Fruit fly (Drosophila melanogaster) Kc167 (cell line): ENCODE data around the gene CG15695.

Source experiments
- Myc ChIP-seq: fragments of >200 bp; optimal IDR thresholded peaks from 2 replicates; lab custom pipeline; 2017; ENCODE audit warnings: missing external identifiers
- Sin3A ChIP-seq: fragments of >200 bp; optimal IDR thresholded peaks from 2 replicates; lab custom pipeline; 2018; ENCODE audit warnings: missing external identifiers
- h ChIP-seq: fragments of >200 bp; optimal IDR thresholded peaks from 3 replicates; lab custom pipeline; 2018; ENCODE audit warnings: missing external identifiers
- insv ChIP-seq: fragments of >200 bp; optimal IDR thresholded peaks from 3 replicates; lab custom pipeline; 2018; ENCODE audit warnings: missing external identifiers
- psq ChIP-seq: fragments of >200 bp; optimal IDR thresholded peaks from 2 replicates; lab custom pipeline; 2017; ENCODE audit warnings: missing external identifiers
- ttk ChIP-seq: sonication (Bioruptor generic); optimal IDR thresholded peaks from 2 replicates; lab custom pipeline; 2017; ENCODE audit warnings: missing external identifiers

- no peak for TF ChIP-seq ttk (lab: Kevin White, UChicago)
- TF ChIP-seq psq = no peak
- TF ChIP-seq Sin3A = no peak
- no peak for TF ChIP-seq h (lab: Kevin White, UChicago)
- no peak for TF ChIP-seq insv (lab: Kevin White, UChicago)
- TF ChIP-seq Myc (lab: Kevin White, UChicago) = no peak
These were observed 49.6 kb downstream of the CG15695 start for dm6 chr3R:20891495-20891894.
